Fruit fly (Drosophila melanogaster) whole organism, embryonic: ENCODE data around the gene CG3679.

Experiments
- Aef1 ChIP-seq: fragments of 200-800 bp; sonication (Bioruptor generic); IDR thresholded peaks from 3 replicates; pipeline ENCODE4 v1.3.6; 2022; ENCODE audit warnings: missing biosample characterization, missing genetic modification characterization
- B-H1 ChIP-seq: fragments of 200-800 bp; sonication (Bioruptor generic); IDR thresholded peaks from 3 replicates; pipeline ENCODE4 v1.3.6; 2022; ENCODE audit warnings: missing biosample characterization, missing genetic modification characterization
- CG10321 ChIP-seq: fragments of 200-800 bp; sonication (Bioruptor generic); IDR thresholded peaks from 2 replicates; pipeline ENCODE4 v1.3.6; 2022; ENCODE audit warnings: missing biosample characterization, missing genetic modification characterization
- CG10959 ChIP-seq: fragments of 200-800 bp; sonication (Bioruptor generic); IDR thresholded peaks from 2 replicates; pipeline ENCODE4 v1.3.6; 2022; ENCODE audit warnings: missing biosample characterization, missing genetic modification characterization
- CG10979 ChIP-seq: fragments of 200-800 bp; sonication (Bioruptor generic); optimal IDR thresholded peaks from 2 replicates; lab custom pipeline; 2018; ENCODE audit warnings: missing biosample characterization, mild to moderate bottlenecking, missing genetic modification characterization, moderate library complexity
- CG12104 ChIP-seq: fragments of 200-800 bp; sonication (Bioruptor generic); optimal IDR thresholded peaks from 3 replicates; lab custom pipeline; 2016; ENCODE audit warnings: missing biosample characterization, missing genetic modification characterization
- CG12769 ChIP-seq: fragments of 200-800 bp; sonication (Bioruptor generic); optimal IDR thresholded peaks from 2 replicates; lab custom pipeline; 2019; ENCODE audit warnings: missing biosample characterization, mild to moderate bottlenecking, missing genetic modification characterization, moderate library complexity
- CG13287 ChIP-seq: fragments of 200-800 bp; sonication (Bioruptor generic); IDR thresholded peaks from 2 replicates; pipeline ENCODE4 v1.3.6; 2022; ENCODE audit warnings: missing biosample characterization, missing genetic modification characterization; ENCODE audit not compliant: partially characterized antibody
- CG15514 ChIP-seq: fragments of 200-800 bp; sonication (Bioruptor generic); optimal IDR thresholded peaks from 3 replicates; lab custom pipeline; 2017; ENCODE audit warnings: missing biosample characterization, missing genetic modification characterization, mild to moderate bottlenecking, moderate library complexity, missing genetic modification reagents
- CG17385 ChIP-seq: fragments of 200-800 bp; sonication (Bioruptor generic); optimal IDR thresholded peaks from 3 replicates; lab custom pipeline; 2018; ENCODE audit warnings: missing biosample characterization, mild to moderate bottlenecking, missing genetic modification characterization
- CG1792 ChIP-seq: fragments of 200-800 bp; sonication (Bioruptor generic); optimal IDR thresholded peaks from 2 replicates; lab custom pipeline; 2016; ENCODE audit warnings: missing biosample characterization, missing genetic modification characterization
- CG18599 ChIP-seq: fragments of 200-800 bp; sonication (Bioruptor generic); optimal IDR thresholded peaks from 3 replicates; lab custom pipeline; 2017; ENCODE audit warnings: missing biosample characterization, missing genetic modification characterization, mild to moderate bottlenecking, moderate library complexity, missing genetic modification reagents
- CG2129 ChIP-seq: fragments of 200-800 bp; sonication (Bioruptor generic); IDR thresholded peaks from 2 replicates; pipeline ENCODE4 v1.3.6; 2022; ENCODE audit warnings: missing biosample characterization, missing genetic modification characterization; ENCODE audit not compliant: partially characterized antibody
- CG2199 ChIP-seq: fragments of 200-800 bp; sonication (Bioruptor generic); IDR thresholded peaks from 3 replicates; pipeline ENCODE4 v1.3.6; 2022; ENCODE audit warnings: missing biosample characterization, missing genetic modification characterization
- CG2889 ChIP-seq: fragments of 200-800 bp; sonication (Bioruptor generic); IDR thresholded peaks from 3 replicates; pipeline ENCODE4 v1.3.6; 2022; ENCODE audit warnings: missing biosample characterization, missing genetic modification characterization
- CG33213 ChIP-seq: fragments of 200-800 bp; sonication (Bioruptor generic); optimal IDR thresholded peaks from 3 replicates; lab custom pipeline; 2016; ENCODE audit warnings: missing biosample characterization, missing genetic modification characterization
- CG5180 ChIP-seq: fragments of 200-800 bp; sonication (Bioruptor generic); optimal IDR thresholded peaks from 3 replicates; lab custom pipeline; 2017; ENCODE audit warnings: missing biosample characterization, missing genetic modification characterization, mild to moderate bottlenecking, moderate library complexity, missing genetic modification reagents
- CG7372 ChIP-seq: fragments of 200-800 bp; sonication (Bioruptor generic); IDR thresholded peaks from 2 replicates; pipeline ENCODE4 v1.3.6; 2022; ENCODE audit warnings: missing biosample characterization, missing genetic modification characterization
- CG8290 ChIP-seq, 3 experiments: fragments of 200-800 bp; sonication (Bioruptor generic); optimal IDR thresholded peaks; 2 replicates each; lab custom pipeline; 2016 to 2019; ENCODE audit warnings: missing biosample characterization in 3 of 3, missing genetic modification characterization in 3 of 3, mild to moderate bottlenecking in 2 of 3, moderate library complexity in 1 of 3
- CG9437 ChIP-seq: fragments of 200-800 bp; sonication (Bioruptor generic); optimal IDR thresholded peaks from 2 replicates; lab custom pipeline; 2018; ENCODE audit warnings: missing biosample characterization, mild to moderate bottlenecking, missing genetic modification characterization
- Doc2 ChIP-seq: fragments of 200-800 bp; sonication (Bioruptor generic); IDR thresholded peaks from 2 replicates; pipeline ENCODE4 v1.3.6; 2022; ENCODE audit warnings: missing biosample characterization, missing genetic modification characterization
- Dp ChIP-seq: fragments of 200-800 bp; sonication (Bioruptor generic); optimal IDR thresholded peaks from 2 replicates; lab custom pipeline; 2018; ENCODE audit warnings: missing biosample characterization, mild to moderate bottlenecking, missing genetic modification characterization, moderate library complexity
- Gsc ChIP-seq: fragments of 200-800 bp; sonication (Bioruptor generic); IDR thresholded peaks from 2 replicates; pipeline ENCODE4 v1.3.6; 2022; ENCODE audit warnings: missing biosample characterization, missing genetic modification characterization
- Lhr ChIP-seq: fragments of 200-800 bp; sonication (Bioruptor generic); optimal IDR thresholded peaks from 3 replicates; lab custom pipeline; 2017; ENCODE audit warnings: mild to moderate bottlenecking, missing biosample characterization, missing genetic modification reagents, missing genetic modification characterization
- MTF-1 ChIP-seq: fragments of 200-800 bp; sonication (Bioruptor generic); optimal IDR thresholded peaks from 2 replicates; lab custom pipeline; 2018; ENCODE audit warnings: missing biosample characterization, mild to moderate bottlenecking, missing genetic modification characterization, borderline replicate concordance
- Neu2 ChIP-seq: fragments of 200-800 bp; sonication (Bioruptor generic); optimal IDR thresholded peaks from 3 replicates; lab custom pipeline; 2016; ENCODE audit warnings: missing biosample characterization, missing genetic modification characterization, borderline replicate concordance
- NfI ChIP-seq: fragments of 200-800 bp; sonication (Bioruptor generic); optimal IDR thresholded peaks from 3 replicates; lab custom pipeline; 2018; ENCODE audit warnings: missing biosample characterization, mild to moderate bottlenecking, missing genetic modification characterization, moderate library complexity
- Optix ChIP-seq: fragments of 200-800 bp; sonication (Bioruptor generic); IDR thresholded peaks from 3 replicates; pipeline ENCODE4 v1.3.6; 2022; ENCODE audit warnings: missing biosample characterization, missing genetic modification characterization
- PHDP ChIP-seq: fragments of 200-800 bp; sonication (Bioruptor generic); optimal IDR thresholded peaks from 3 replicates; lab custom pipeline; 2018; ENCODE audit warnings: missing biosample characterization, mild to moderate bottlenecking, missing genetic modification characterization, moderate library complexity
- Usf ChIP-seq: fragments of 200-800 bp; sonication (Bioruptor generic); optimal IDR thresholded peaks from 2 replicates; lab custom pipeline; 2017; ENCODE audit warnings: missing genotype, missing biosample characterization, missing genetic modification characterization
- ac ChIP-seq: fragments of 200-800 bp; sonication (Bioruptor generic); optimal IDR thresholded peaks from 3 replicates; lab custom pipeline; 2017; ENCODE audit warnings: missing biosample characterization, mild to moderate bottlenecking, missing genetic modification characterization
- al ChIP-seq: fragments of 200-800 bp; sonication (Bioruptor generic); IDR thresholded peaks from 2 replicates; pipeline ENCODE4 v1.3.6; 2022; ENCODE audit warnings: missing biosample characterization, missing genetic modification characterization
- caup ChIP-seq: fragments of 200-800 bp; sonication (Bioruptor generic); optimal IDR thresholded peaks from 3 replicates; lab custom pipeline; 2017; ENCODE audit warnings: missing biosample characterization, mild to moderate bottlenecking, missing genetic modification characterization, moderate library complexity; ENCODE audit not compliant: severe bottlenecking
- chm ChIP-seq: fragments of 200-800 bp; sonication (Bioruptor generic); IDR thresholded peaks from 2 replicates; pipeline ENCODE4 v1.3.6; 2022; ENCODE audit warnings: missing biosample characterization, missing genetic modification characterization
- crc ChIP-seq: fragments of 200-800 bp; sonication (Bioruptor generic); optimal IDR thresholded peaks from 2 replicates; lab custom pipeline; 2016; ENCODE audit warnings: missing biosample characterization, missing genetic modification characterization
- crol ChIP-seq: fragments of 200-800 bp; sonication (Bioruptor generic); IDR thresholded peaks from 2 replicates; pipeline ENCODE4 v1.3.6; 2022; ENCODE audit warnings: missing biosample characterization, missing genetic modification characterization
- fu2 ChIP-seq: fragments of 200-800 bp; sonication (Bioruptor generic); optimal IDR thresholded peaks from 2 replicates; lab custom pipeline; 2016; ENCODE audit warnings: missing biosample characterization, missing genetic modification characterization
- her ChIP-seq: fragments of 200-800 bp; sonication (Bioruptor generic); optimal IDR thresholded peaks from 2 replicates; lab custom pipeline; 2016; ENCODE audit warnings: missing biosample characterization, missing genetic modification characterization
- ken ChIP-seq: fragments of 200-800 bp; sonication (Bioruptor generic); IDR thresholded peaks from 3 replicates; pipeline ENCODE4 v1.3.6; 2022; ENCODE audit warnings: missing biosample characterization, missing genetic modification characterization
- oc ChIP-seq: fragments of 200-800 bp; sonication (Bioruptor generic); optimal IDR thresholded peaks from 2 replicates; lab custom pipeline; 2018; ENCODE audit warnings: missing biosample characterization, mild to moderate bottlenecking, missing genetic modification characterization, moderate library complexity
- peb ChIP-seq: fragments of 200-800 bp; sonication (Bioruptor generic); IDR thresholded peaks from 2 replicates; pipeline ENCODE4 v1.3.6; 2022; ENCODE audit warnings: missing biosample characterization, missing genetic modification characterization
- pum ChIP-seq: fragments of 200-800 bp; sonication (Bioruptor generic); optimal IDR thresholded peaks from 2 replicates; lab custom pipeline; 2016; ENCODE audit warnings: missing biosample characterization, missing genetic modification characterization
- ranshi ChIP-seq: fragments of 200-800 bp; sonication (Bioruptor generic); IDR thresholded peaks from 2 replicates; pipeline ENCODE4 v1.3.6; 2022; ENCODE audit warnings: missing biosample characterization, missing genetic modification characterization
- seq ChIP-seq: fragments of 200-800 bp; sonication (Bioruptor generic); IDR thresholded peaks from 2 replicates; pipeline ENCODE4 v1.3.6; 2022; ENCODE audit warnings: missing biosample characterization, missing genetic modification characterization
- sisA ChIP-seq: fragments of 200-800 bp; sonication (Bioruptor generic); IDR thresholded peaks from 2 replicates; pipeline ENCODE4 v1.3.6; 2022; ENCODE audit warnings: missing biosample characterization, missing genetic modification characterization
- slou ChIP-seq: fragments of 200-800 bp; sonication (Bioruptor generic); optimal IDR thresholded peaks from 3 replicates; lab custom pipeline; 2016; ENCODE audit warnings: missing biosample characterization, missing genetic modification characterization
- tup ChIP-seq: fragments of 200-800 bp; sonication (Bioruptor generic); optimal IDR thresholded peaks from 2 replicates; lab custom pipeline; 2016; ENCODE audit warnings: missing biosample characterization, mild to moderate bottlenecking, missing genetic modification characterization, moderate library complexity
- yki ChIP-seq: fragments of >200 bp; optimal IDR thresholded peaks from 3 replicates; lab custom pipeline; 2018
- zf30C ChIP-seq: fragments of 200-800 bp; sonication (Bioruptor generic); optimal IDR thresholded peaks from 3 replicates; lab custom pipeline; 2018; ENCODE audit warnings: missing biosample characterization, mild to moderate bottlenecking, missing genetic modification characterization

CG3679 gene

DNA sequence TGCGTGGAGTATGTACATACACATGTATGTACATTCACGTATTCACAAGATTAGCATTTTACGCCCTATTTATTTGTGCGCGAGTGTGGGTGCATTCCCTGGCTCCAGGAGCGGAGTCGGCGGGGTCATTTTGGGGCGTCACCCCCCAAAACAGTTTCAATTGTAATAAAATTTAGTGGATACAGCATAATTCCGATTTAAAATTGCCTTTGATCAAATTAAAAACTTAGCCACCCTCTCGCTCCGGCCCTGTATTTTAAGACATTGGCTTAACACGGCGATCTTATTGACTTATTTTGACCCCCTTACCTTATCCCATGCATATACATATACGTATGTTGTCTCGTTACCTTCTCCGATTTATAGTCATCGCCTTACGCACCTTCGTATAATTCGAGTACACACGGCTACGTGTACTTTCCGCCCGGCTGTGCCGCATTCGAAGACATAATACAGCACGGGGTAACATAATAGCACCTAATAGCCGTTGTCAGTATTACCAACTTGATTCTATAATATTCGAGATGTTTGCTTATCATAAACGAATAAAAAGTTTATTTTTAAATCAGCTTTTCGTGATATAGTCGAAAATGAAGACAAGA is 24.2 kb upstream of the CG3679 start:
- peak; percentile 66; the same call in 2 of the 3 replicates for TF ChIP-seq CG2889 (GFP tag; lab: Robert Waterston, UW)
- peak; percentile 70 for TF ChIP-seq caup
- no peak for TF ChIP-seq CG2129 (GFP tag; lab: Robert Waterston, UW)
- TF ChIP-seq tup: peak; percentile 44
- peak; percentile 71 for TF ChIP-seq CG1792 (GFP tag; lab: Kevin White, UChicago)
- TF ChIP-seq crc: peak; percentile 88
- peak; percentile 83 for TF ChIP-seq al (GFP tag; lab: Robert Waterston, UW)
- TF ChIP-seq Dp (GFP tag; lab: Kevin White, UChicago): no peak
- peak; percentile 89 for TF ChIP-seq CG7372 (GFP tag; lab: Robert Waterston, UW)
- peak; percentile 87 for TF ChIP-seq seq
- TF ChIP-seq CG33213 (GFP tag; lab: Kevin White, UChicago): peak; percentile 70
- peak; percentile 72 for TF ChIP-seq CG10979
- TF ChIP-seq CG2199 (GFP tag; lab: Robert Waterston, UW): peak; percentile 84
- no peak for TF ChIP-seq yki (lab: Kevin White, UChicago)
- TF ChIP-seq Usf (GFP tag; lab: Kevin White, UChicago): peak; percentile 68
- peak; percentile 44 for TF ChIP-seq CG12104 (GFP tag; lab: Kevin White, UChicago)
- peak; percentile 82 for TF ChIP-seq CG10959 (GFP tag; lab: Robert Waterston, UW)
- TF ChIP-seq CG8290 (GFP tag; optimal IDR thresholded peaks at IDR 0.05; lab: Kevin White, UChicago): peak; percentile 61
- peak; percentile 10 to 90 for TF ChIP-seq CG8290 (tag; optimal IDR thresholded peaks at IDR 0.05; lab: Kevin White, UChicago)
- peak; percentile 41 for TF ChIP-seq PHDP
- peak; percentile 54 for TF ChIP-seq CG5180 (GFP tag; lab: Kevin White, UChicago)
- TF ChIP-seq her (GFP tag; lab: Kevin White, UChicago): peak; percentile 45
- peak; percentile 60 for TF ChIP-seq CG10321 (GFP tag; lab: Robert Waterston, UW)
- peak; percentile 89 for TF ChIP-seq CG12769 (tag; lab: Kevin White, UChicago)
- TF ChIP-seq Aef1: peak; percentile 94
- peak; percentile 41; the same call in 1 of the 2 replicates for TF ChIP-seq crol
- peak; percentile 92 for TF ChIP-seq ranshi (GFP tag; lab: Robert Waterston, UW)
- TF ChIP-seq MTF-1 (GFP tag; lab: Kevin White, UChicago): peak; percentile 12
- peak; percentile 87 for TF ChIP-seq ken
- no peak for TF ChIP-seq ac (GFP tag; lab: Kevin White, UChicago)
- TF ChIP-seq peb (GFP tag; lab: Robert Waterston, UW): peak; percentile 88
- TF ChIP-seq Optix (GFP tag; lab: Robert Waterston, UW): peak; percentile 88
- no peak; the same call in 1 of the 2 replicates for TF ChIP-seq Gsc (GFP tag; lab: Robert Waterston, UW)
- no peak for TF ChIP-seq Neu2 (GFP tag; lab: Kevin White, UChicago)
- peak; percentile 58 for TF ChIP-seq fu2 (GFP tag; lab: Kevin White, UChicago)
- TF ChIP-seq Lhr (GFP tag; lab: Kevin White, UChicago): peak; percentile 39
- TF ChIP-seq NfI (GFP tag; lab: Kevin White, UChicago): peak; percentile 74
- TF ChIP-seq Doc2 (GFP tag; lab: Robert Waterston, UW): no peak; the same call in 1 of the 2 replicates
- TF ChIP-seq pum (GFP tag; lab: Kevin White, UChicago): peak; percentile 94
- peak; percentile 61 for TF ChIP-seq oc (tag; lab: Kevin White, UChicago)
- peak; percentile 59 for TF ChIP-seq CG17385 (GFP tag; lab: Kevin White, UChicago)
- TF ChIP-seq CG9437 (GFP tag; lab: Kevin White, UChicago): peak; percentile 51
- TF ChIP-seq CG15514 (GFP tag; lab: Kevin White, UChicago): peak; percentile 50
- TF ChIP-seq slou (GFP tag; lab: Kevin White, UChicago): peak; percentile 30
- TF ChIP-seq chm (GFP tag; lab: Robert Waterston, UW): peak; percentile 82
- TF ChIP-seq CG18599: peak; percentile 73
- no peak for TF ChIP-seq zf30C
- no peak for TF ChIP-seq CG13287 (GFP tag; lab: Robert Waterston, UW)
- TF ChIP-seq sisA (GFP tag; lab: Robert Waterston, UW): peak; percentile 94
- TF ChIP-seq B-H1 (GFP tag; lab: Robert Waterston, UW): peak; percentile 88
